Fruit fly (Drosophila melanogaster) whole organism, pupa: ENCODE data around the gene p130CAS.

Experiments used
- CG8159 ChIP-seq: fragments of 200-800 bp; sonication (Bioruptor generic); optimal IDR thresholded peaks from 3 replicates; lab custom pipeline; 2018; ENCODE audit warnings: missing biosample characterization, mild to moderate bottlenecking, missing genetic modification characterization, moderate library complexity
- EcR ChIP-seq: fragments of 200-800 bp; sonication (Bioruptor generic); optimal IDR thresholded peaks from 3 replicates; lab custom pipeline; 2019; ENCODE audit warnings: missing biosample characterization, missing genetic modification characterization, mild to moderate bottlenecking, moderate library complexity, missing genetic modification reagents
- Pif1B ChIP-seq: fragments of 200-800 bp; sonication (Bioruptor generic); optimal IDR thresholded peaks from 3 replicates; lab custom pipeline; 2016; ENCODE audit warnings: missing biosample characterization, missing genetic modification characterization
- fd96Ca ChIP-seq: fragments of 200-800 bp; sonication (Bioruptor generic); IDR thresholded peaks from 3 replicates; pipeline ENCODE4 v1.3.6; 2022; ENCODE audit warnings: missing biosample characterization, missing genetic modification characterization
- gl ChIP-seq: fragments of 200-800 bp; sonication (Bioruptor generic); optimal IDR thresholded peaks from 2 replicates; lab custom pipeline; 2018; ENCODE audit warnings: missing biosample characterization, mild to moderate bottlenecking, missing genetic modification characterization

- TF ChIP-seq fd96Ca = no peak; the same call in 1 of the 3 replicates
- no peak for TF ChIP-seq gl (tag; lab: Kevin White, UChicago)
- TF ChIP-seq CG8159 (tag; lab: Kevin White, UChicago) = peak; percentile 66
- no peak for TF ChIP-seq EcR
- TF ChIP-seq Pif1B (GFP tag; lab: Kevin White, UChicago) = no peak
Measured at dm6 chr3L:199754-200596, 47.3 kb downstream of the p130CAS start, which contains the start of the genes rno and mri.
